Worm (Caenorhabditis elegans): ENCODE results near the gene unc-17.

unc-17 gene

DNA sequence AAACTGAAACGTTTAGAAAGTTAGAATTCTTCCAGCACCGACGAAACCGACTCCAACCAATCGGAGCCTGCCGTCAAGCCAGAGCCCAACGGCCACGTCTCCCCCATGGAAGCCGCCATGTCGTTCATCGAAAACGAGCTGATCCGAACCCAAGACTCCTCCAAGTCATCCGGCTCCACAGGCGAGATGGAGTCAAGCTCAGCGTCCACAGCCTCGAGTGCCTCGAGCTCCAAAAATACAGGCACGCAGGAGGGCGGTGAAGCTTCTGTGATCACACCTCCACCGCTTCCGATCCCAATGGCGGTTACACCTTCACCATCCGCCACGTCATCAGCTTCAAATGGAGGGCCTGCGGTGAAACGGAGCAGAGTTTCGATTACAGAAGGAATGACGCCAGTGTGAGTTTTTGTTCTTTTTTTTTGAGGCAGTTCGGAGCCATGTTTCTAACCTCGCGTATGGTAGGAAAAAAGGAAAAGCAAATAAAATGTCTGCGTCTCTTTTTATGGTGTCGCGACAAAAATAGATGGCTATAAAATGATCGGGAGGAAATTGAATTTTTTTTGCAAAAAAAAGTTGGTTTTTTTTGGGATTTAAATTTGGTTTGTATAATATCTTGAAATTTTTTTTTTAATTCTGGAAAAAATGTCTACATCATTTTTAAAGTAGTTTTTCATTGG, 13.9 kb upstream of the unc-17 start:
- TF ChIP-seq Y116A8C.19 (tag; optimal IDR thresholded peaks at IDR 0.05; ENCODE audit: borderline replicate concordance) (no peak), efl-1 (optimal IDR thresholded peaks at IDR 0.05) (no peak), efl-1 (GFP tag; optimal IDR thresholded peaks at IDR 0.05 in 1 of 2) (peak; percentile 13 to 92), ceh-90 (tag; optimal IDR thresholded peaks at IDR 0.05) (no peak), egl-27 (tag; optimal IDR thresholded peaks at IDR 0.05) (no peak), mef-2 (tag; optimal IDR thresholded peaks at IDR 0.05) (no peak), dpl-1 (GFP tag; optimal IDR thresholded peaks at IDR 0.05) (peak in 1 of 3 experiments; percentile 15)

ce11 chrIV:3636528-3637129, 12.1 kb upstream of the unc-17 start, which contains the start of gene madf-9:
Gene madf-9, plus strand, starts transcription at chrIV:3637079.
- TF ChIP-seq grh-1 (GFP tag; IDR thresholded peaks at IDR 0.05) (0 out of 2 replicates have a peak, but pooled peaks have one; percentile 10), nhr-20 (tag; optimal IDR thresholded peaks at IDR 0.05) (peak; percentile 74), fos-1 (tag; optimal IDR thresholded peaks at IDR 0.05) (no peak), sox-4 (tag; optimal IDR thresholded peaks at IDR 0.05) (peak; percentile 30), ztf-4 (tag; optimal IDR thresholded peaks at IDR 0.05) (peak; percentile 63), unc-30 (tag; optimal IDR thresholded peaks at IDR 0.05) (no peak), sup-37 (GFP tag; optimal IDR thresholded peaks at IDR 0.05) (peak; percentile 13), ceh-82 (tag; optimal IDR thresholded peaks at IDR 0.05) (peak; percentile 4 to 35 (median 22)), snu-23 (GFP tag; optimal IDR thresholded peaks at IDR 0.05) (peak; percentile 81), tbx-2 (tag; optimal IDR thresholded peaks at IDR 0.05) (peak; percentile 77), nhr-12 (tag; optimal IDR thresholded peaks at IDR 0.05) (no peak), irx-1 (tag; optimal IDR thresholded peaks at IDR 0.05) (peak; percentile 9), elt-2 (tag; optimal IDR thresholded peaks at IDR 0.05) (peak; percentile 38), egl-13 (tag; optimal IDR thresholded peaks at IDR 0.05) (peak; percentile 62), unc-62 (GFP tag; optimal IDR thresholded peaks at IDR 0.05) (no peak), nhr-90 (tag; optimal IDR thresholded peaks at IDR 0.05; ENCODE audit: poor library complexity) (peak; percentile 68), lin-39 (tag; optimal IDR thresholded peaks at IDR 0.05) (no peak), efl-1 (optimal IDR thresholded peaks at IDR 0.05) (peak; percentile 55 to 74), efl-1 (GFP tag; optimal IDR thresholded peaks at IDR 0.05 in 1 of 2) (peak; percentile 21 to 44), dpl-1 (GFP tag; optimal IDR thresholded peaks at IDR 0.05) (peak in 2 of 3 experiments; percentile 1 to 9), ceh-8 (GFP tag; optimal IDR thresholded peaks at IDR 0.05) (peak; percentile 94), mab-9 (GFP tag; IDR thresholded peaks at IDR 0.05) (no peak), lsy-2 (tag; optimal IDR thresholded peaks at IDR 0.05) (peak; percentile 30 to 63), unc-86 (tag; optimal IDR thresholded peaks at IDR 0.05) (peak; percentile 71), mdl-1 (tag; optimal IDR thresholded peaks at IDR 0.05) (peak in 1 of 2 experiments; percentile 55), lin-35 (GFP tag; optimal IDR thresholded peaks at IDR 0.05) (peak; percentile 7 to 45), ztf-11 (tag; optimal IDR thresholded peaks at IDR 0.05) (peak in 1 of 2 experiments; percentile 18), nhr-85 (tag) (peak; percentile 82), nhr-47 (tag; optimal IDR thresholded peaks at IDR 0.05) (peak; percentile 79), efl-3 (GFP tag; optimal IDR thresholded peaks at IDR 0.05) (peak; percentile 9), jun-1 (tag; optimal IDR thresholded peaks at IDR 0.05) (peak; percentile 74), swsn-7 (tag; optimal IDR thresholded peaks at IDR 0.05) (peak; percentile 73), xbp-1 (tag; optimal IDR thresholded peaks at IDR 0.05) (peak; percentile 46), fkh-8 (tag; optimal IDR thresholded peaks at IDR 0.05) (peak; percentile 40), aha-1 (tag; optimal IDR thresholded peaks at IDR 0.05) (no peak), isw-1 (GFP tag; IDR thresholded peaks at IDR 0.05) (peak; percentile 26; the same call in 1 of the 2 replicates), F16B12.6 (tag; optimal IDR thresholded peaks at IDR 0.05) (no peak), fkh-10 (GFP tag; optimal IDR thresholded peaks at IDR 0.05) (peak; percentile 26), rnt-1 (tag; optimal IDR thresholded peaks at IDR 0.05) (peak; percentile 56), lin-14 (GFP tag; optimal IDR thresholded peaks at IDR 0.05) (peak; percentile 84), dsc-1 (tag; optimal IDR thresholded peaks at IDR 0.05) (peak; percentile 45), nhr-71 (tag; optimal IDR thresholded peaks at IDR 0.05) (peak; percentile 87), nhr-19 (GFP tag; conservative IDR thresholded peaks at IDR 0.05) (peak; percentile 66), nhr-76 (tag; optimal IDR thresholded peaks at IDR 0.05) (no peak)
